Fruit fly (Drosophila melanogaster) whole organism, embryonic: ENCODE data around the gene CG34039.

ENCODE experiments used
- B-H1 ChIP-seq: fragments of 200-800 bp; sonication (Bioruptor generic); IDR thresholded peaks from 3 replicates; pipeline ENCODE4 v1.3.6; 2022; ENCODE audit warnings: missing biosample characterization, missing genetic modification characterization
- BEAF-32 ChIP-seq: fragments of 200-800 bp; sonication (Bioruptor generic); optimal IDR thresholded peaks from 3 replicates; lab custom pipeline; 2017; ENCODE audit warnings: missing biosample characterization, missing genetic modification characterization, mild to moderate bottlenecking, moderate library complexity, missing genetic modification reagents
- Bgb ChIP-seq: fragments of 200-800 bp; sonication (Bioruptor generic); IDR thresholded peaks from 2 replicates; pipeline ENCODE4 v1.3.6; 2022; ENCODE audit warnings: missing biosample characterization, missing genetic modification characterization; ENCODE audit not compliant: partially characterized antibody
- CG1024 ChIP-seq: fragments of 200-800 bp; sonication (Bioruptor generic); IDR thresholded peaks from 2 replicates; pipeline ENCODE4 v1.3.6; 2022; ENCODE audit warnings: missing biosample characterization, missing genetic modification characterization
- CG11085 ChIP-seq: fragments of 200-800 bp; sonication (Bioruptor generic); IDR thresholded peaks from 2 replicates; pipeline ENCODE4 v1.3.6; 2022; ENCODE audit warnings: missing biosample characterization, missing genetic modification characterization
- CG13894 ChIP-seq: fragments of 200-800 bp; sonication (Bioruptor generic); optimal IDR thresholded peaks from 3 replicates; lab custom pipeline; 2018; ENCODE audit warnings: missing biosample characterization, mild to moderate bottlenecking, missing genetic modification characterization, moderate library complexity
- CG15011 ChIP-seq: fragments of 200-800 bp; sonication (Bioruptor generic); optimal IDR thresholded peaks from 3 replicates; lab custom pipeline; 2018; ENCODE audit warnings: missing biosample characterization, mild to moderate bottlenecking, missing genetic modification characterization
- CG17612 ChIP-seq: fragments of 200-800 bp; sonication (Bioruptor generic); IDR thresholded peaks from 2 replicates; pipeline ENCODE4 v1.3.6; 2022; ENCODE audit warnings: missing biosample characterization, missing genetic modification characterization
- CG2116 ChIP-seq: fragments of 200-800 bp; sonication (Bioruptor generic); optimal IDR thresholded peaks from 3 replicates; lab custom pipeline; 2018; ENCODE audit warnings: missing biosample characterization, mild to moderate bottlenecking, missing genetic modification characterization
- CG4617 ChIP-seq: fragments of 200-800 bp; sonication (Bioruptor generic); optimal IDR thresholded peaks from 3 replicates; lab custom pipeline; 2016; ENCODE audit warnings: missing biosample characterization, missing genetic modification characterization, borderline replicate concordance
- CG9817 ChIP-seq: fragments of 200-800 bp; sonication (Bioruptor generic); optimal IDR thresholded peaks from 2 replicates; lab custom pipeline; 2018; ENCODE audit warnings: missing biosample characterization, mild to moderate bottlenecking, missing genetic modification characterization, moderate library complexity
- CHES-1-like ChIP-seq: fragments of 200-800 bp; sonication (Bioruptor generic); optimal IDR thresholded peaks from 2 replicates; lab custom pipeline; 2016; ENCODE audit warnings: missing biosample characterization, missing genetic modification characterization
- Deaf1 ChIP-seq: fragments of 200-800 bp; optimal IDR thresholded peaks from 3 replicates; lab custom pipeline; 2019; ENCODE audit warnings: missing biosample characterization, mild to moderate bottlenecking, missing genetic modification characterization, moderate library complexity
- Dip2 ChIP-seq: fragments of 200-800 bp; sonication (Bioruptor generic); IDR thresholded peaks from 2 replicates; pipeline ENCODE4 v1.3.6; 2022; ENCODE audit warnings: missing biosample characterization, missing genetic modification characterization
- Elba2 ChIP-seq: fragments of 200-800 bp; sonication (Bioruptor generic); optimal IDR thresholded peaks from 3 replicates; lab custom pipeline; 2016; ENCODE audit warnings: missing biosample characterization, missing genetic modification characterization
- Ets65A ChIP-seq: fragments of 200-800 bp; sonication (Bioruptor generic); peaks from one replicate; lab custom pipeline; 2016; ENCODE audit warnings: missing biosample characterization, missing genetic modification characterization
- Ets97D ChIP-seq: fragments of 200-800 bp; sonication (Bioruptor generic); optimal IDR thresholded peaks from 3 replicates; lab custom pipeline; 2016; ENCODE audit warnings: missing biosample characterization, missing genetic modification characterization
- Fer3 ChIP-seq: fragments of 200-800 bp; sonication (Bioruptor generic); optimal IDR thresholded peaks from 2 replicates; lab custom pipeline; 2018; ENCODE audit warnings: missing biosample characterization, mild to moderate bottlenecking, missing genetic modification characterization, moderate library complexity
- Hey ChIP-seq: fragments of 200-800 bp; sonication (Bioruptor generic); optimal IDR thresholded peaks from 3 replicates; lab custom pipeline; 2018; ENCODE audit warnings: missing biosample characterization, mild to moderate bottlenecking, missing genetic modification characterization
- Hr51 ChIP-seq, 2 experiments: fragments of 200-800 bp; sonication (Bioruptor generic); optimal IDR thresholded peaks; 2 replicates in 1 of 2; 3 replicates in 1 of 2; lab custom pipeline; 2016 to 2018; ENCODE audit warnings: missing biosample characterization in 2 of 2, missing genetic modification characterization in 2 of 2, mild to moderate bottlenecking in 1 of 2, moderate library complexity in 1 of 2
- Mes4 ChIP-seq: fragments of 200-800 bp; sonication (Bioruptor generic); optimal IDR thresholded peaks from 2 replicates; lab custom pipeline; 2016; ENCODE audit warnings: missing biosample characterization, missing genetic modification characterization
- Nf-YC ChIP-seq: fragments of 200-800 bp; optimal IDR thresholded peaks from 3 replicates; lab custom pipeline; 2019; ENCODE audit warnings: missing biosample characterization, mild to moderate bottlenecking, missing genetic modification characterization, moderate library complexity
- Side ChIP-seq: fragments of 200-800 bp; sonication (Bioruptor generic); optimal IDR thresholded peaks from 2 replicates; lab custom pipeline; 2016; ENCODE audit warnings: missing biosample characterization, missing genetic modification characterization
- Sry-δ ChIP-seq: fragments of 200-800 bp; sonication (Bioruptor generic); optimal IDR thresholded peaks from 2 replicates; lab custom pipeline; 2016; ENCODE audit warnings: missing biosample characterization, missing genetic modification characterization
- abd-A ChIP-seq: fragments of 200-800 bp; sonication (Bioruptor generic); optimal IDR thresholded peaks from 3 replicates; lab custom pipeline; 2019; ENCODE audit warnings: missing biosample characterization, mild to moderate bottlenecking, missing genetic modification characterization, moderate library complexity
- cas ChIP-seq: fragments of 200-800 bp; sonication (Bioruptor generic); IDR thresholded peaks from 2 replicates; pipeline ENCODE4 v1.3.6; 2022; ENCODE audit warnings: missing biosample characterization, missing genetic modification characterization
- chif ChIP-seq, 2 experiments: fragments of 200-800 bp; sonication (Bioruptor generic); optimal IDR thresholded peaks; 3 replicates each; lab custom pipeline; 2016; ENCODE audit warnings: missing biosample characterization in 2 of 2, missing genetic modification characterization in 2 of 2
- danr ChIP-seq: fragments of 200-800 bp; sonication (Bioruptor generic); IDR thresholded peaks from 2 replicates; pipeline ENCODE4 v1.3.6; 2022; ENCODE audit warnings: missing biosample characterization, missing genetic modification characterization
- dimm ChIP-seq: fragments of 200-800 bp; sonication (Bioruptor generic); IDR thresholded peaks from 2 replicates; pipeline ENCODE4 v1.3.6; 2022; ENCODE audit warnings: missing biosample characterization, missing genetic modification characterization
- gfzf ChIP-seq: fragments of 200-800 bp; sonication (Bioruptor generic); optimal IDR thresholded peaks from 2 replicates; lab custom pipeline; 2016; ENCODE audit warnings: missing biosample characterization, mild to moderate bottlenecking, missing genetic modification characterization, moderate library complexity
- gsb-n ChIP-seq: fragments of 200-800 bp; sonication (Bioruptor generic); optimal IDR thresholded peaks from 3 replicates; lab custom pipeline; 2018; ENCODE audit warnings: missing biosample characterization, mild to moderate bottlenecking, missing genetic modification characterization
- kni ChIP-seq: fragments of 200-800 bp; sonication (Bioruptor generic); optimal IDR thresholded peaks from 3 replicates; lab custom pipeline; 2017; ENCODE audit warnings: mild to moderate bottlenecking, missing biosample characterization, missing genetic modification reagents, missing genetic modification characterization
- mirr ChIP-seq: fragments of 200-800 bp; sonication (Bioruptor generic); optimal IDR thresholded peaks from 3 replicates; lab custom pipeline; 2018; ENCODE audit warnings: missing biosample characterization, mild to moderate bottlenecking, missing genetic modification characterization
- nerfin-1 ChIP-seq: fragments of 200-800 bp; sonication (Bioruptor generic); optimal IDR thresholded peaks from 3 replicates; lab custom pipeline; 2019; ENCODE audit warnings: missing biosample characterization, mild to moderate bottlenecking, missing genetic modification characterization, moderate library complexity
- oc ChIP-seq: fragments of 200-800 bp; sonication (Bioruptor generic); optimal IDR thresholded peaks from 2 replicates; lab custom pipeline; 2018; ENCODE audit warnings: missing biosample characterization, mild to moderate bottlenecking, missing genetic modification characterization, moderate library complexity
- pan ChIP-seq, 4 experiments: fragments of >200 bp in 3 of 4; fragments of 200-800 bp in 1 of 4; sonication (Bioruptor generic) in 1 of 4; optimal IDR thresholded peaks in 3 of 4; IDR thresholded peaks in 1 of 4; 2 replicates each; pipeline versions ENCODE4 v1.3.6 to Lab custom; 2017 to 2022; ENCODE audit warnings: missing biosample characterization in 2 of 4, missing genetic modification characterization in 2 of 4, mixed read lengths in 1 of 4
- pfk ChIP-seq: fragments of 200-800 bp; sonication (Bioruptor generic); optimal IDR thresholded peaks from 2 replicates; lab custom pipeline; 2018; ENCODE audit warnings: missing biosample characterization, mild to moderate bottlenecking, missing genetic modification characterization, moderate library complexity
- pita ChIP-seq: fragments of 200-800 bp; sonication (Bioruptor generic); optimal IDR thresholded peaks from 2 replicates; lab custom pipeline; 2017; ENCODE audit warnings: missing biosample characterization, mild to moderate bottlenecking, missing genetic modification characterization
- prd ChIP-seq, 3 experiments: fragments of >200 bp in 2 of 3; fragments of 200-800 bp in 1 of 3; sonication (Bioruptor generic) in 1 of 3; optimal IDR thresholded peaks in 2 of 3; IDR thresholded peaks in 1 of 3; 2 replicates in 2 of 3; 3 replicates in 1 of 3; pipeline versions ENCODE4 v1.3.6 to Lab custom; 2017 to 2022; ENCODE audit warnings: missing biosample characterization in 1 of 3, missing genetic modification characterization in 1 of 3
- pros ChIP-seq: fragments of 200-800 bp; sonication (Bioruptor generic); optimal IDR thresholded peaks from 3 replicates; lab custom pipeline; 2019; ENCODE audit warnings: missing biosample characterization, mild to moderate bottlenecking, missing genetic modification characterization, moderate library complexity
- pzg ChIP-seq: fragments of 200-800 bp; sonication (Bioruptor generic); optimal IDR thresholded peaks from 3 replicates; lab custom pipeline; 2018; ENCODE audit warnings: missing biosample characterization, mild to moderate bottlenecking, missing genetic modification characterization, moderate library complexity
- repo ChIP-seq: fragments of 200-800 bp; sonication (Bioruptor generic); optimal IDR thresholded peaks from 2 replicates; lab custom pipeline; 2016; ENCODE audit warnings: missing biosample characterization, missing genetic modification characterization
- row ChIP-seq: fragments of 200-800 bp; sonication (Bioruptor generic); IDR thresholded peaks from 3 replicates; pipeline ENCODE4 v1.3.6; 2022; ENCODE audit warnings: missing biosample characterization, missing genetic modification characterization
- salm ChIP-seq: fragments of 200-800 bp; sonication (Bioruptor generic); optimal IDR thresholded peaks from 2 replicates; lab custom pipeline; 2018; ENCODE audit warnings: missing biosample characterization, mild to moderate bottlenecking, missing genetic modification characterization
- sens ChIP-seq: fragments of 200-800 bp; sonication (Bioruptor generic); peaks from one replicate; lab custom pipeline; 2016; ENCODE audit warnings: missing biosample characterization, missing genetic modification characterization
- stc ChIP-seq: fragments of 200-800 bp; sonication (Bioruptor generic); IDR thresholded peaks from 2 replicates; pipeline ENCODE4 v1.3.6; 2022; ENCODE audit warnings: missing biosample characterization, missing genetic modification characterization
- tll ChIP-seq, 2 experiments: fragments of 200-800 bp in 1 of 2; fragments of >200 bp in 1 of 2; sonication (Bioruptor generic) in 1 of 2; optimal IDR thresholded peaks; 2 replicates each; lab custom pipeline; 2017 to 2019; ENCODE audit warnings: missing biosample characterization in 2 of 2, missing genetic modification characterization in 2 of 2, mild to moderate bottlenecking in 1 of 2, moderate library complexity in 1 of 2
- usp ChIP-seq: fragments of >200 bp; optimal IDR thresholded peaks from 2 replicates; lab custom pipeline; 2017; ENCODE audit warnings: missing biosample characterization, missing genetic modification characterization
- vnd ChIP-seq: fragments of 200-800 bp; sonication (Bioruptor generic); IDR thresholded peaks from 3 replicates; pipeline ENCODE4 v1.3.6; 2022; ENCODE audit warnings: missing biosample characterization, missing genetic modification characterization; ENCODE audit not compliant: partially characterized antibody

Gene CG34039

dm6 chr3L:14565134-14565587 lies 5.4 kb downstream of the CG34039 start:
- TF ChIP-seq pros (GFP tag; lab: Kevin White, UChicago) (peak; percentile 85), pan (optimal IDR thresholded peaks at IDR 0.05; lab: Kevin White, UChicago) (no peak), pan (GFP tag; optimal IDR thresholded peaks at IDR 0.05 in 1 of 2, IDR thresholded peaks at IDR 0.05 in 1 of 2) (peak in 1 of 2 experiments; percentile 24), danr (no peak), prd (optimal IDR thresholded peaks at IDR 0.05; lab: Kevin White, UChicago) (no peak), prd (GFP tag; IDR thresholded peaks at IDR 0.05; lab: Robert Waterston, UW) (no peak), row (GFP tag; lab: Robert Waterston, UW) (peak; percentile 29; the same call in 1 of the 3 replicates), sens (GFP tag; lab: Kevin White, UChicago) (no peak), stc (GFP tag; lab: Robert Waterston, UW) (no peak), CG13894 (tag; lab: Kevin White, UChicago) (peak; percentile 66), repo (no peak), Nf-YC (tag; lab: Kevin White, UChicago) (peak; percentile 32), mirr (GFP tag; lab: Kevin White, UChicago) (peak; percentile 44), chif (GFP tag; optimal IDR thresholded peaks at IDR 0.05; lab: Kevin White, UChicago) (no peak), kni (GFP tag; lab: Kevin White, UChicago) (peak; percentile 41), Deaf1 (tag; lab: Kevin White, UChicago) (peak; percentile 8), vnd (GFP tag; lab: Robert Waterston, UW) (no peak), Ets97D (GFP tag; lab: Kevin White, UChicago) (peak; percentile 22), Bgb (GFP tag; lab: Robert Waterston, UW) (peak; percentile 25; the same call in 1 of the 2 replicates), gsb-n (peak; percentile 60), oc (tag; lab: Kevin White, UChicago) (peak; percentile 25), CG17612 (GFP tag; lab: Robert Waterston, UW) (no peak), pita (no peak), Sry-δ (peak; percentile 12), Elba2 (GFP tag; lab: Kevin White, UChicago) (no peak), CG4617 (GFP tag; lab: Kevin White, UChicago) (no peak), CHES-1-like (GFP tag; lab: Kevin White, UChicago) (no peak), B-H1 (no peak), Dip2 (GFP tag; lab: Robert Waterston, UW) (no peak), Side (GFP tag; lab: Kevin White, UChicago) (no peak), Ets65A (GFP tag; lab: Kevin White, UChicago) (peak; percentile 66), CG9817 (tag; lab: Kevin White, UChicago) (no peak), CG1024 (GFP tag; lab: Robert Waterston, UW) (no peak), tll (GFP tag; optimal IDR thresholded peaks at IDR 0.05; lab: Kevin White, UChicago) (peak in 1 of 2 experiments; percentile 90), pzg (GFP tag; lab: Kevin White, UChicago) (no peak), Hr51 (GFP tag; optimal IDR thresholded peaks at IDR 0.05; lab: Kevin White, UChicago) (peak in 1 of 2 experiments; percentile 25), gfzf (GFP tag; lab: Kevin White, UChicago) (no peak), usp (GFP tag; lab: Kevin White, UChicago) (no peak), cas (no peak), pfk (GFP tag; lab: Kevin White, UChicago) (peak; percentile 55), abd-A (peak; percentile 64), Mes4 (GFP tag; lab: Kevin White, UChicago) (no peak), Fer3 (no peak), Hey (peak; percentile 56), salm (tag; lab: Kevin White, UChicago) (no peak), nerfin-1 (tag; lab: Kevin White, UChicago) (peak; percentile 60), CG11085 (GFP tag; lab: Robert Waterston, UW) (no peak), CG15011 (GFP tag; lab: Kevin White, UChicago) (no peak), BEAF-32 (GFP tag; lab: Kevin White, UChicago) (peak; percentile 7), CG2116 (no peak), dimm (GFP tag; lab: Robert Waterston, UW) (no peak)
